Worm (Caenorhabditis elegans): ENCODE data around the gene B0303.16.

DNA sequence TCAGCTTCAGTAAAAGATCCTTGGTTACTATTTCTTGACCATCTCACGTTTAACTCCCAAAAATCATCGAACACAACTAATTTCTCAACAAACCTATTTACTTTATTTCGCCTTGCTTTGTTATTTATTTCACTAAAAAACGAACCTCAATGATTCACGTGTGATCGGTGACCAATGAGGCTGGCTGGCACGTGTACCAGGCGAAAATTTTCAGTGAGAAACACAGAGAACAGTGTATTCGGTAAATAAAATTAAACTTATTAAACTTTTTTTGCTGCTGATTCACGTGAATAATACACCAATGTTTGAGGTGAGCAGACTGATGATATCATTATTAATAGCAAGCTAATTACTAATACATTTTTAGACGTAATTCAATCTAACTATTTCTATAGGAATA, 49.5 kb upstream of the B0303.16 start:
- TF ChIP-seq ama-1 (optimal IDR thresholded peaks at IDR 0.05) = no peak
- TF ChIP-seq tra-4 (tag; optimal IDR thresholded peaks at IDR 0.05) = no peak

All from whole organism, early embryonic.